Worm (Caenorhabditis elegans): Measurements from ENCODE around the gene Y57A10B.6.

DNA sequence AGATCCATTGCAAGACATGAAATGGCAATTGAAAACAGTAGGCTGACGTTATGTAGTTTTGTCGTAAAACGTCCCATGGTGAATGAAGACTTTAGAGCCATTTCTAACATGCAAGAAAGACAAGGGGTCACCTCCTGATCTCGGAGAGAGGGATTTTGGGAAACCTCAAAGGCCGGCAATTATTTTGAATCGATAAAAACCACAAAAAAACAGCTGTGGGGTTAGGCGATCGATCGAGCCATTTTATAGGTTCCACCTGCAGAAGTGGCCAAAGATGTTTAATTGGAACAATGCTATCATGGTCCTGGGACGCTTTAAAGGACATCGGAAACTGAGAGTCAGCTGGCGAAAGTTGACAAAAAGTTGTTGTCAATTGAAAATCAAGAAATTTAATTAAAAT lies 24.9 kb downstream of the Y57A10B.6 start, which contains the start of gene Y57A10C.11:
- no peak for TF ChIP-seq ceh-63 (GFP tag; optimal IDR thresholded peaks at IDR 0.05)
- TF ChIP-seq nhr-237 (tag; optimal IDR thresholded peaks at IDR 0.05), result no peak
- TF ChIP-seq lin-14 (GFP tag; optimal IDR thresholded peaks at IDR 0.05), result no peak
